Fruit fly (Drosophila melanogaster): ENCODE measurements around the gene CG12061.

The CG12061 gene

DNA sequence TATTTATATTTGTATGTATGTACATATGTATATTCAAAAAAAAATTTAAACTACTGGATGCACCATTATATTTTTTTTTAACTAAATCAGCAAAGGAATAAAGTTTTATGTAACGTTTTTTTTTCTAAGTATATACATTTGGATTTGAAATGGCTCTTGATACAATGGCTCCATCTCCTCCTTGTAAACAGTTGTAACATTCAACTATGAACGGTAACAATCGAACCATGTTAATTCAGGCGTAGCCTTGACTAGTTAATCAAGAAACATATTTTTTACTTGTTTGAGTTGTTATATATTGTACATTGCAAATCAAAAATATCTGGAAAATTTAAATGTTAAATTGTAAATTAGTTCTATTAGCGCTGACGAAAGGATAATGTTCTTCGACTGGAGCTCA lies at the start of gene CG12061:
Gene CG12061 (plus strand): TSS at position 301 of the 400 bp plus-strand sequence.
- TF ChIP-seq CG18599 (GFP tag; optimal IDR thresholded peaks at IDR 0.05), result no peak

DNA sequence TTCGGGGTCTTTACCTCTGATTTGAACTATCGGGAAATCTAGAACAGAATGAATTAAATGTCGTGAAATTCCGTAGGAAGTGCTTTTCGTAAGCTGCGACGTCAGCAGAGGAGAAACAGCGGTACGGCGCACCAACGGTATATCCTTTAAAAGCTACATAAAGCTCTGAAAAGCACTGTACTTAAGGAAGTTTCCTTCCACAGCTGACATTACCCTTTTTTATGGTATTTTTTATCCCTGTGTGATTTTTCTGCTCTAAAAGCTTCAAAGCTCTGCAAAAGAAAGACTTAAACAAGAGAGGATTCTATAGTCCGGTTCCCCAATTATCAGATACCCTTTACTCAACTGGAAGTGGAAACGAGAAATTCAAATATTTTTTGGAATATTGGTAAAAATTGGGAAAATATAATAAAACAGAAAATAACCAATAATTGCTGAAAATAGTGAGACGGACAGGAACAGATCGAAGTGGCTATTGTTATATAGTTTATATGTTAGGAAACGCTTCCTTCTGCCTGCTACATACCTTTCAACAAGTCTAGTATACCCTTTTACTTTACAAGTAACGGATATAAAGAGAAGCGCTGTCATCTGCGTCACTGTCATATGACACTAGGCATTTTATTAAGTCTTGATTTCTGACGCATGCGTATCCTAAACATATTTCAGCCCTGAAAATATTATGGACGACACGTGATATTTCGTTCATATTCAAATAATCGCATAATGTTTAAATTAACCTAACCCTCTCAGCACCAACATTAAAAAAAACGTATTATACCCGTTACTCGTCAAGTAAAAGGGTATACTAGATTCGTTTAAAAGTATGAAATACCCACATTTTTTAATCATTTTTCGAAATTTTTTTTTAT lies 31.0 kb upstream of the CG12061 start, which contains the start of the genes stnA and stnB:
Gene stnA (minus strand): TSS at position 51 of the 872 bp plus-strand sequence.
Gene stnB (minus strand): TSS at position 51 of the 872 bp plus-strand sequence.
- no peak for TF ChIP-seq Hand (GFP tag; optimal IDR thresholded peaks at IDR 0.05)
- no peak for TF ChIP-seq al (GFP tag; IDR thresholded peaks at IDR 0.05)
- no peak for TF ChIP-seq Bteb2 (GFP tag; optimal IDR thresholded peaks at IDR 0.05)
- TF ChIP-seq CG33557 (GFP tag; optimal IDR thresholded peaks at IDR 0.05), result no peak
- no peak for TF ChIP-seq Drgx (GFP tag; IDR thresholded peaks at IDR 0.05)
- TF ChIP-seq CG9817 (tag; optimal IDR thresholded peaks at IDR 0.05), result no peak
- TF ChIP-seq CG10979 (tag; optimal IDR thresholded peaks at IDR 0.05), result no peak
- no peak for TF ChIP-seq CG15601 (tag; optimal IDR thresholded peaks at IDR 0.05)
- TF ChIP-seq CG9727 (GFP tag; optimal IDR thresholded peaks at IDR 0.05), result no peak
- no peak for TF ChIP-seq insv (GFP tag; optimal IDR thresholded peaks at IDR 0.05)
- TF ChIP-seq ftz-f1 (GFP tag; optimal IDR thresholded peaks at IDR 0.05), result no peak
- no peak for TF ChIP-seq gcm2 (GFP tag; optimal IDR thresholded peaks at IDR 0.05)
- no peak for TF ChIP-seq cato (GFP tag; optimal IDR thresholded peaks at IDR 0.05; ENCODE audit: borderline replicate concordance)
- TF ChIP-seq CG10147 (GFP tag; optimal IDR thresholded peaks at IDR 0.05), result peak; percentile 17
- TF ChIP-seq CG10959 (GFP tag; IDR thresholded peaks at IDR 0.05), result no peak
- TF ChIP-seq Adf1 (GFP tag; IDR thresholded peaks at IDR 0.05), result peak; percentile 40; the same call in 1 of the 2 replicates
- TF ChIP-seq tio (GFP tag; optimal IDR thresholded peaks at IDR 0.05), result no peak
- no peak for TF ChIP-seq CG16779 (GFP tag; IDR thresholded peaks at IDR 0.05)
- TF ChIP-seq dati (GFP tag; IDR thresholded peaks at IDR 0.05), result no peak
- TF ChIP-seq Mes4 (GFP tag; optimal IDR thresholded peaks at IDR 0.05), result no peak
- TF ChIP-seq CG7372 (GFP tag; IDR thresholded peaks at IDR 0.05), result peak; percentile 22; the same call in 1 of the 2 replicates
- no peak for TF ChIP-seq Max (GFP tag; optimal IDR thresholded peaks at IDR 0.05)
- TF ChIP-seq CG18764 (GFP tag; optimal IDR thresholded peaks at IDR 0.05), result no peak
- no peak for TF ChIP-seq ac (GFP tag; optimal IDR thresholded peaks at IDR 0.05)
- no peak for TF ChIP-seq CG3065 (GFP tag; optimal IDR thresholded peaks at IDR 0.05)
- TF ChIP-seq Hr39 (optimal IDR thresholded peaks at IDR 0.05), result no peak
- TF ChIP-seq Ada2b (GFP tag; IDR thresholded peaks at IDR 0.05), result 0 out of 2 replicates have a peak, but pooled peaks have one; percentile 13
- TF ChIP-seq Atf6 (GFP tag; IDR thresholded peaks at IDR 0.05), result no peak
- no peak for TF ChIP-seq en (GFP tag; optimal IDR thresholded peaks at IDR 0.05)
- TF ChIP-seq CG17829 (tag; optimal IDR thresholded peaks at IDR 0.05), result no peak
- no peak for TF ChIP-seq Antp (GFP tag; optimal IDR thresholded peaks at IDR 0.05)
- no peak for TF ChIP-seq shn (GFP tag; optimal IDR thresholded peaks at IDR 0.05)
- TF ChIP-seq ap (GFP tag; IDR thresholded peaks at IDR 0.05), result no peak
- no peak for TF ChIP-seq B-H2 (GFP tag; optimal IDR thresholded peaks at IDR 0.05)
- TF ChIP-seq CoRest (tag; optimal IDR thresholded peaks at IDR 0.05), result peak; percentile 14
- no peak for TF ChIP-seq Gug (GFP tag; IDR thresholded peaks at IDR 0.05)
- TF ChIP-seq Xbp1 (GFP tag; optimal IDR thresholded peaks at IDR 0.05), result peak; percentile 16
- TF ChIP-seq BtbVII (GFP tag; optimal IDR thresholded peaks at IDR 0.05), result no peak
- no peak for TF ChIP-seq CG3995 (GFP tag; optimal IDR thresholded peaks at IDR 0.05)
- TF ChIP-seq CG1529 (GFP tag; optimal IDR thresholded peaks at IDR 0.05), result no peak
- TF ChIP-seq esg (GFP tag; conservative IDR thresholded peaks at IDR 0.05), result peak; percentile 31; the same call in 1 of the 2 replicates
- peak; percentile 39; the same call in 1 of the 2 replicates for TF ChIP-seq CG9932 (GFP tag; IDR thresholded peaks at IDR 0.05)
- no peak for TF ChIP-seq Tbp (GFP tag; optimal IDR thresholded peaks at IDR 0.05)
- TF ChIP-seq CG2678 (tag; optimal IDR thresholded peaks at IDR 0.05), result peak; percentile 61
- TF ChIP-seq Kr (GFP tag; optimal IDR thresholded peaks at IDR 0.05), result no peak
- no peak for TF ChIP-seq Bgb (GFP tag; IDR thresholded peaks at IDR 0.05; ENCODE audit: partially characterized antibody)
- TF ChIP-seq unc-4 (GFP tag; IDR thresholded peaks at IDR 0.05; ENCODE audit: partially characterized antibody), result no peak
